Worm (Caenorhabditis elegans) whole organism, L3 larva: ENCODE results near the gene Y50D4A.10.

Experiments used
- ama-1 ChIP-seq: fragments of 150-350 bp; optimal IDR thresholded peaks from 2 replicates; lab custom pipeline; 2018
- fos-1 ChIP-seq: fragments of 150-350 bp; optimal IDR thresholded peaks from 2 replicates; lab custom pipeline; 2014; ENCODE audit warnings: missing biosample characterization, missing genetic modification characterization
- nhr-23 ChIP-seq: fragments of 150-350 bp; optimal IDR thresholded peaks from 2 replicates; lab custom pipeline; 2014; ENCODE audit warnings: missing biosample characterization, missing genetic modification reagents, missing genetic modification characterization
- pha-4 ChIP-seq: fragments of 150-350 bp; optimal IDR thresholded peaks from 2 replicates; lab custom pipeline; 2014; ENCODE audit warnings: missing biosample characterization, missing genetic modification reagents, missing genetic modification characterization
- pqm-1 ChIP-seq: fragments of 150-350 bp; optimal IDR thresholded peaks from 2 replicates; lab custom pipeline; 2017; ENCODE audit warnings: missing biosample characterization, missing genetic modification characterization, inconsistent platforms
- zag-1 ChIP-seq: fragments of 150-350 bp; optimal IDR thresholded peaks from 2 replicates; lab custom pipeline; 2014; ENCODE audit warnings: missing biosample characterization, missing genetic modification characterization
- ztf-11 ChIP-seq: fragments of 150-350 bp; optimal IDR thresholded peaks from 2 replicates; lab custom pipeline; 2014; ENCODE audit warnings: missing biosample characterization, missing genetic modification characterization

DNA sequence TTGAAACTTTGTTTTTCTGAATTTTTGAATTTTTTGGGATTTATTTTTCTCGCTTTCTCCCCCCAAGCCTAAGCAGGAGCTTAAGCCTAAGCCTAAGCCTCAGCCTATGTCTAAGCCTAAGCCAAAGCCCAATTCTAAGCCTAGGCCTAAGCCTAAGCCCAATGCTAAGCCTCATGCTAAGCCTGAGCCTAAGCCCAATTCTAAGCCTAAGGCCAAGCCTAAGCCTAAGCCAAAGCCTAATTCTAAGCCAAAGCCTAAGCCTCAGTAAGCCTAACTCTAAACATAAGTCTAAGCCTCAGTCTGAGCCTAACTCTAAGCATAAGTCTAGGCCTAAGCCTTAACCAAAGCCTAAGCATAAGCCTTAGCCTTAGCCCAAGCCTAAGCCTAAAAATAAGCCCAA is 22.1 kb upstream of the Y50D4A.10 start:
- TF ChIP-seq pqm-1 (tag; lab: Kevin White, UChicago) (no peak), ztf-11 (tag; lab: Kevin White, UChicago) (no peak), nhr-23 (tag; lab: Kevin White, UChicago) (no peak), ama-1 (lab: Kevin White, UChicago) (no peak), fos-1 (tag; lab: Kevin White, UChicago) (no peak), pha-4 (tag; lab: Kevin White, UChicago) (no peak), zag-1 (no peak)
